Fruit fly (Drosophila melanogaster) whole organism, prepupa: Measurements from ENCODE around the gene CG8312.

Source experiments
- Blimp-1 ChIP-seq: fragments of 200-800 bp; sonication (Bioruptor generic); optimal IDR thresholded peaks from 3 replicates; lab custom pipeline; 2017; ENCODE audit warnings: missing biosample characterization, missing genetic modification characterization, mild to moderate bottlenecking, moderate library complexity, missing genetic modification reagents
- CG10631 ChIP-seq: fragments of 200-800 bp; sonication (Bioruptor generic); optimal IDR thresholded peaks from 2 replicates; lab custom pipeline; 2016; ENCODE audit warnings: missing biosample characterization, missing genetic modification characterization
- CG10669 ChIP-seq: fragments of 200-800 bp; sonication (Bioruptor generic); optimal IDR thresholded peaks from 3 replicates; lab custom pipeline; 2018; ENCODE audit warnings: missing biosample characterization, mild to moderate bottlenecking, missing genetic modification characterization, moderate library complexity
- CG11762 ChIP-seq: fragments of 200-800 bp; sonication (Bioruptor generic); optimal IDR thresholded peaks from 3 replicates; lab custom pipeline; 2016; ENCODE audit warnings: missing biosample characterization, missing genetic modification characterization; ENCODE audit not compliant: insufficient read depth
- CG11902 ChIP-seq: fragments of 200-800 bp; sonication (Bioruptor generic); optimal IDR thresholded peaks from 3 replicates; lab custom pipeline; 2016; ENCODE audit warnings: missing biosample characterization, missing genetic modification characterization
- CG15336 ChIP-seq: fragments of 200-800 bp; sonication (Bioruptor generic); IDR thresholded peaks from 2 replicates; pipeline ENCODE4 v1.3.6; 2022; ENCODE audit warnings: missing biosample characterization, missing genetic modification characterization
- CG3032 ChIP-seq: fragments of 200-800 bp; optimal IDR thresholded peaks from 2 replicates; lab custom pipeline; 2019; ENCODE audit warnings: missing biosample characterization, mild to moderate bottlenecking, missing genetic modification characterization, moderate library complexity
- CG31627 ChIP-seq: fragments of 200-800 bp; sonication (Bioruptor generic); optimal IDR thresholded peaks from 3 replicates; lab custom pipeline; 2016; ENCODE audit warnings: missing biosample characterization, missing genetic modification characterization
- CG4318 ChIP-seq: fragments of 200-800 bp; sonication (Bioruptor generic); optimal IDR thresholded peaks from 3 replicates; lab custom pipeline; 2017; ENCODE audit warnings: missing biosample characterization, mild to moderate bottlenecking, missing genetic modification characterization
- CG6163 ChIP-seq: fragments of 200-800 bp; sonication (Bioruptor generic); IDR thresholded peaks from 3 replicates; pipeline ENCODE4 v1.3.6; 2022; ENCODE audit warnings: missing biosample characterization, missing genetic modification characterization
- CG6276 ChIP-seq: fragments of 200-800 bp; sonication (Bioruptor generic); optimal IDR thresholded peaks from 2 replicates; lab custom pipeline; 2017; ENCODE audit warnings: missing biosample characterization, mild to moderate bottlenecking, missing genetic modification characterization
- CG6792 ChIP-seq: fragments of 200-800 bp; sonication (Bioruptor generic); optimal IDR thresholded peaks from 3 replicates; lab custom pipeline; 2016; ENCODE audit warnings: missing biosample characterization, missing genetic modification characterization
- CG6854 ChIP-seq: fragments of 200-800 bp; sonication (Bioruptor generic); optimal IDR thresholded peaks from 2 replicates; lab custom pipeline; 2017; ENCODE audit warnings: missing biosample characterization, mild to moderate bottlenecking, missing genetic modification characterization
- CG7368 ChIP-seq: fragments of 200-800 bp; sonication (Bioruptor generic); optimal IDR thresholded peaks from 3 replicates; lab custom pipeline; 2016; ENCODE audit warnings: missing biosample characterization, missing genetic modification characterization
- CG8119 ChIP-seq: fragments of 200-800 bp; sonication (Bioruptor generic); IDR thresholded peaks from 3 replicates; pipeline ENCODE4 v1.3.6; 2022; ENCODE audit warnings: missing biosample characterization, missing genetic modification characterization
- CG8319 ChIP-seq: fragments of 200-800 bp; sonication (Bioruptor generic); optimal IDR thresholded peaks from 3 replicates; lab custom pipeline; 2016; ENCODE audit warnings: missing biosample characterization, missing genetic modification characterization
- CG8632 ChIP-seq: fragments of 200-800 bp; sonication (Bioruptor generic); optimal IDR thresholded peaks from 3 replicates; lab custom pipeline; 2016; ENCODE audit warnings: missing biosample characterization, missing genetic modification characterization
- CG9139 ChIP-seq: fragments of 200-800 bp; sonication (Bioruptor generic); optimal IDR thresholded peaks from 3 replicates; lab custom pipeline; 2017; ENCODE audit warnings: missing biosample characterization, mild to moderate bottlenecking, missing genetic modification characterization
- Eip75B ChIP-seq: fragments of 200-800 bp; sonication (Bioruptor generic); optimal IDR thresholded peaks from 3 replicates; lab custom pipeline; 2016; ENCODE audit warnings: missing biosample characterization, missing genetic modification characterization
- Eip78C ChIP-seq: fragments of 200-800 bp; sonication (Bioruptor generic); peaks from one replicate; lab custom pipeline; 2016; ENCODE audit warnings: missing biosample characterization, missing genetic modification characterization
- Eip93F ChIP-seq: fragments of 200-800 bp; sonication (Bioruptor generic); optimal IDR thresholded peaks from 2 replicates; lab custom pipeline; 2016; ENCODE audit warnings: missing biosample characterization, mild to moderate bottlenecking, missing genetic modification characterization
- Ets96B ChIP-seq: fragments of 200-800 bp; optimal IDR thresholded peaks from 2 replicates; lab custom pipeline; 2019; ENCODE audit warnings: missing biosample characterization, mild to moderate bottlenecking, missing genetic modification characterization, moderate library complexity
- Hr39 ChIP-seq: fragments of 200-800 bp; sonication (Bioruptor generic); optimal IDR thresholded peaks from 2 replicates; lab custom pipeline; 2016; ENCODE audit warnings: missing biosample characterization, missing genetic modification characterization
- Hr4 ChIP-seq: fragments of 200-800 bp; sonication (Bioruptor generic); optimal IDR thresholded peaks from 3 replicates; lab custom pipeline; 2016; ENCODE audit warnings: missing biosample characterization, missing genetic modification characterization
- Lpt ChIP-seq: fragments of 200-800 bp; sonication (Bioruptor generic); optimal IDR thresholded peaks from 3 replicates; lab custom pipeline; 2016; ENCODE audit warnings: missing biosample characterization, missing genetic modification characterization
- OdsH ChIP-seq: fragments of 200-800 bp; sonication (Bioruptor generic); optimal IDR thresholded peaks from 3 replicates; lab custom pipeline; 2016; ENCODE audit warnings: missing biosample characterization, missing genetic modification characterization
- Sox102F ChIP-seq: fragments of 200-800 bp; sonication (Bioruptor generic); optimal IDR thresholded peaks from 2 replicates; lab custom pipeline; 2016; ENCODE audit warnings: missing biosample characterization, mild to moderate bottlenecking, missing genetic modification characterization
- achi ChIP-seq: fragments of 200-800 bp; sonication (Bioruptor generic); optimal IDR thresholded peaks from 3 replicates; lab custom pipeline; 2016; ENCODE audit warnings: missing biosample characterization, missing genetic modification characterization
- cyc ChIP-seq: fragments of 200-800 bp; sonication (Bioruptor generic); optimal IDR thresholded peaks from 3 replicates; lab custom pipeline; 2016; ENCODE audit warnings: missing biosample characterization, missing genetic modification characterization
- dac ChIP-seq: fragments of 200-800 bp; sonication (Bioruptor generic); optimal IDR thresholded peaks from 2 replicates; lab custom pipeline; 2017; ENCODE audit warnings: missing biosample characterization, mild to moderate bottlenecking, missing genetic modification characterization
- dsx ChIP-seq: fragments of 200-800 bp; optimal IDR thresholded peaks from 3 replicates; lab custom pipeline; 2019; ENCODE audit warnings: missing biosample characterization, mild to moderate bottlenecking, missing genetic modification characterization, moderate library complexity; ENCODE audit not compliant: poor library complexity, severe bottlenecking
- fd85E ChIP-seq: fragments of 200-800 bp; sonication (Bioruptor generic); optimal IDR thresholded peaks from 3 replicates; lab custom pipeline; 2016; ENCODE audit warnings: missing biosample characterization, missing genetic modification characterization
- fkh ChIP-seq: fragments of 200-800 bp; sonication (Bioruptor generic); optimal IDR thresholded peaks from 3 replicates; lab custom pipeline; 2017; ENCODE audit warnings: missing biosample characterization, mild to moderate bottlenecking, missing genetic modification characterization, moderate library complexity
- lz ChIP-seq: fragments of 200-800 bp; sonication (Bioruptor generic); optimal IDR thresholded peaks from 3 replicates; lab custom pipeline; 2016; ENCODE audit warnings: missing biosample characterization, missing genetic modification characterization
- salr ChIP-seq, 2 experiments: fragments of 200-800 bp; sonication (Bioruptor generic); optimal IDR thresholded peaks; 3 replicates each; lab custom pipeline; 2016 to 2018; ENCODE audit warnings: missing biosample characterization in 2 of 2, missing genetic modification characterization in 2 of 2, mild to moderate bottlenecking in 1 of 2
- spab ChIP-seq: fragments of 200-800 bp; sonication (Bioruptor generic); optimal IDR thresholded peaks from 2 replicates; lab custom pipeline; 2017; ENCODE audit warnings: missing biosample characterization, mild to moderate bottlenecking, missing genetic modification characterization, missing genetic modification reagents
- ss ChIP-seq, 2 experiments: fragments of 200-800 bp; sonication (Bioruptor generic); optimal IDR thresholded peaks; 2 replicates in 1 of 2; 3 replicates in 1 of 2; lab custom pipeline; 2017 to 2018; ENCODE audit warnings: mild to moderate bottlenecking in 2 of 2, missing biosample characterization in 2 of 2, missing genetic modification characterization in 2 of 2, moderate library complexity in 1 of 2
- svp ChIP-seq: fragments of 200-800 bp; sonication (Bioruptor generic); peaks from one replicate; lab custom pipeline; 2016; ENCODE audit warnings: missing biosample characterization, missing genetic modification characterization
- topi ChIP-seq: fragments of 200-800 bp; sonication (Bioruptor generic); optimal IDR thresholded peaks from 3 replicates; lab custom pipeline; 2016; ENCODE audit warnings: missing biosample characterization, missing genetic modification characterization
- vri ChIP-seq: fragments of 200-800 bp; sonication (Bioruptor generic); optimal IDR thresholded peaks from 3 replicates; lab custom pipeline; 2016; ENCODE audit warnings: missing biosample characterization, mild to moderate bottlenecking, missing genetic modification characterization

CG8312 gene

DNA sequence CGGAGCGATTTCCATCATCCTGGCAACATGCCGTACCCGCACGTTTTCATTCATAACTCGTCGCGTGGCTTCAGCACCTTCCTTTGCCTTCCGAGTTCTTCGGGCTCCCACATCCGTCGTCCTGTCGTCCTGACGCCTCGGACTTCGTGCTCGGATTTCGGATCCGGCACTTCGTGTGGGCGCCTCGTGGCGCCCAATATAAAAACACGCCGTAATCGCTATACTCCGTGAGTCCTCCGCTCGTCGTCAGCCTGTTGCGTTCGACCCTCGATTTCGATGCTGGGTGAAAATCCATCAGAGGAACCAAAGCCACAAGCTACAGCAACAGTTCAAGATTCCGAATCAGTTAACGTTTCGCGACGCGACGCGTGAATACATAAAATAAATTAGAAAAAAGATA is 49.2 kb downstream of the CG8312 start:
- TF ChIP-seq Hr4 (GFP tag; lab: Kevin White, UChicago) (no peak), CG8632 (no peak), CG6854 (GFP tag; lab: Kevin White, UChicago) (no peak), CG8119 (no peak), achi (GFP tag; lab: Kevin White, UChicago) (no peak), fd85E (no peak), Sox102F (GFP tag; lab: Kevin White, UChicago) (no peak)

DNA sequence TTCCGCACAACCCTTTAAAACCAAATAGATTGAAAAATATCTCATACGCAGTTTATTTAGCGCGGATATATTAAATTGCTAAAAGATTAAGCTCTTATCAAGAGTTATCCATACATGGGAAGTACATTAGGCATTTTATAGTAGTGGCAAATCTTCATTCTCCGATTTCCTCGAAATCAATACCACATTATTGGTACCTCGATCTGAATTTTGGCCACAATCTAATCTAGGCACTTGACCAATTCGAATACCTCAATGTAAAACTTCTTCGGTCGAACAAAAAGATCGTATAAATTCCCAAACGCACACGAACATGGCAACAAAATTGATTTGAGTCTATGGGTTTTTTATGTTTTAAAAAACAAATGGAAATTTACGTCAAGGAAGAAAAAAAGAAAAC is 52.9 kb downstream of the CG8312 start:
- TF ChIP-seq CG6276 (GFP tag; lab: Kevin White, UChicago) = no peak
- TF ChIP-seq CG6792 (GFP tag; lab: Kevin White, UChicago) = no peak
- no peak for TF ChIP-seq spab (GFP tag; lab: Kevin White, UChicago)
- TF ChIP-seq achi (GFP tag; lab: Kevin White, UChicago) = no peak
- TF ChIP-seq salr (GFP tag; optimal IDR thresholded peaks at IDR 0.05; lab: Kevin White, UChicago) = no peak
- TF ChIP-seq CG4318 (GFP tag; lab: Kevin White, UChicago) = no peak
- TF ChIP-seq cyc (GFP tag; lab: Kevin White, UChicago) = no peak
- TF ChIP-seq Lpt (GFP tag; lab: Kevin White, UChicago) = no peak
- TF ChIP-seq CG15336 (GFP tag; lab: Robert Waterston, UW) = no peak
- no peak for TF ChIP-seq Hr39 (GFP tag; lab: Kevin White, UChicago)
- no peak for TF ChIP-seq fkh (GFP tag; lab: Kevin White, UChicago)
- TF ChIP-seq lz (GFP tag; lab: Kevin White, UChicago) = no peak
- no peak for TF ChIP-seq CG6163 (GFP tag; lab: Robert Waterston, UW)
- TF ChIP-seq OdsH (GFP tag; lab: Kevin White, UChicago) = no peak
- no peak for TF ChIP-seq CG8632
- TF ChIP-seq Ets96B = no peak
- no peak for TF ChIP-seq Blimp-1 (GFP tag; lab: Kevin White, UChicago)
- TF ChIP-seq Hr4 (GFP tag; lab: Kevin White, UChicago) = no peak
- TF ChIP-seq CG8319 = no peak
- no peak for TF ChIP-seq CG10631 (GFP tag; lab: Kevin White, UChicago)

DNA sequence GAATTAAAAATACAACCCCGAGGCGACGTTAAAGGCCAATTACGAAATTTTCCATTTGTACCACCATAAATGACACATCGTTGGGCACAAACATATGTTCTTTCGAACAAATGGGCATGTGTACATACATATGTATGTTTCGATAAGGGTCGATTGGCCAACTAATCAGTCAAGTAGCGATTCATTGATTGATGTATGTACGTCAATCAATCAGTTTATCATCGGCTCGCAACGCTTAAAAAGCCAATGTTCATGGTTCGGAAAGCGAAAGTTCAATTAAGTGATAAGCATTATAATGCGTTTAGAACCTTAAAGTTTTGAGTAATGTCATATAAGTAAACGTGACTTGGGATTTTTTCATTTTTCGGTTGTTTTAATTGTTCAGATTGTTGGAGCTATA is 53.5 kb downstream of the CG8312 start:
- TF ChIP-seq CG3032 (no peak), CG7368 (GFP tag; lab: Kevin White, UChicago) (no peak), cyc (GFP tag; lab: Kevin White, UChicago) (no peak), ss (GFP tag; optimal IDR thresholded peaks at IDR 0.05; lab: Kevin White, UChicago) (no peak), CG11902 (no peak), CG31627 (no peak), Lpt (GFP tag; lab: Kevin White, UChicago) (no peak), Eip75B (no peak)

DNA sequence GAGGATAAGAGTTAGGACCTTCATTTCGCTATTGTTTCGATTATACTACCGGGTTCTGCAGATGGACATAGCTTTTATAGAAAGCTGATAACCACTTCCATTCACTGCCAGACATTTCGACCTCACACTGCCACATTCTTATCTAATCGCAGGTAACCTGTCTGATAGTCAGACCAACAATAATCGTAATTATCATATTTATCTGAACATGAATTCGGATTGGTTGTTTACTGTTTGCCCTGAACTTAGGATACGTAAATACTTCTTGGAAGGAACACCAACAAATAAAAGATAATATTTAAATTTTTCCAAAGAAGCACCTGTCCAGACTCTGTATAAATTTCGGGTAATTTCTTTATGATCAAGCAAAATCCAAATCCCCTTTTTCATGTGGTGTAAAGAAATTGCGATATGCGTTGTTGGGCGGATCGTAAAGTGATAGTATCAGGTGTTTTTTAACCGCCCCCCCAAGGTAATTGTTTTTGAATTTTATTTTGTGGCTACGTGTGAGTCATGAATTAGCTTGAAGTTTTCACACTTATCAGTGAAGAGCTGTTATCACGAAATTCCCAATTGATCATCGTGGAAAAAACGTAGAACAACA is 55.1 kb downstream of the CG8312 start, which contains the start of gene Fst:
TSS of gene Fst (minus strand) at position 51 of the 604 bp plus-strand sequence.
- TF ChIP-seq CG8119 = no peak
- TF ChIP-seq vri (GFP tag; lab: Kevin White, UChicago) = peak; percentile 40
- TF ChIP-seq CG11762 (GFP tag; lab: Kevin White, UChicago) = no peak
- no peak for TF ChIP-seq Eip78C (GFP tag; lab: Kevin White, UChicago)
- TF ChIP-seq CG8319 = no peak
- peak; percentile 1 for TF ChIP-seq svp (GFP tag; lab: Kevin White, UChicago)
- TF ChIP-seq fkh (GFP tag; lab: Kevin White, UChicago) = peak; percentile 38

DNA sequence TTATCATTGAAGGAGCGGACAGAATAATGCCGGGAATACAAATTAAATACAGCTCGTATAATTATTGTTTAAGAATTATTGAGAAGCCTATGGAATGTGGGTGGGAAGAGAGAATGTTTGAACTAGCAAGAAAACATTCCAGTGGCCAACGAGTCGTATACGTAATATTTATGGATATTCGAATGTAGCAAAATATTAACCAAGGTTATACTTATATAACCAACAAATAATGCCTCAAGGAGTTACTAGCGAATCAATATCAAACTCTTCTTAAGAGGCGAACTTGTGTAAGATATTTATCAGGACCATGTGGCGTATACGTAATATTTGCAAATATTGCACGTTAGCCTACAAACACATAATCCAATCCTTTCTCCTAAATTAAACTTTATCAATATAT is 74.3 kb downstream of the CG8312 start:
- TF ChIP-seq topi (no peak), dac (GFP tag; lab: Kevin White, UChicago) (no peak), Sox102F (GFP tag; lab: Kevin White, UChicago) (no peak), CG3032 (no peak), ss (GFP tag; optimal IDR thresholded peaks at IDR 0.05; lab: Kevin White, UChicago) (no peak), CG8119 (no peak), dsx (GFP tag; lab: Kevin White, UChicago) (no peak), CG9139 (GFP tag; lab: Kevin White, UChicago) (no peak), Hr39 (GFP tag; lab: Kevin White, UChicago) (no peak), svp (GFP tag; lab: Kevin White, UChicago) (no peak), Eip93F (GFP tag; lab: Kevin White, UChicago) (no peak), CG10669 (GFP tag; lab: Kevin White, UChicago) (no peak), CG8632 (no peak), Blimp-1 (GFP tag; lab: Kevin White, UChicago) (no peak), CG6163 (GFP tag; lab: Robert Waterston, UW) (no peak), CG8319 (no peak)
